Fruit fly (Drosophila melanogaster) whole organism, pupa: ENCODE measurements around the gene CG5828.
A peak's percentile ranks its signal among the peaks of the same experiment; 100 is the strongest.

Experiments used
- CG10348 ChIP-seq: fragments of 200-800 bp; sonication (Bioruptor generic); IDR thresholded peaks from 2 replicates; pipeline ENCODE4 v1.3.6; 2022; ENCODE audit warnings: missing biosample characterization, missing genetic modification characterization
- CG12605 ChIP-seq: fragments of 200-800 bp; sonication (Bioruptor generic); IDR thresholded peaks from 2 replicates; pipeline ENCODE4 v1.3.6; 2022; ENCODE audit warnings: missing biosample characterization, missing genetic modification characterization
- CG13204 ChIP-seq: fragments of 200-800 bp; sonication (Bioruptor generic); optimal IDR thresholded peaks from 2 replicates; lab custom pipeline; 2018; ENCODE audit warnings: missing biosample characterization, mild to moderate bottlenecking, missing genetic modification characterization, moderate library complexity
- CG14655 ChIP-seq: fragments of 200-800 bp; sonication (Bioruptor generic); optimal IDR thresholded peaks from 3 replicates; lab custom pipeline; 2017; ENCODE audit warnings: mild to moderate bottlenecking, missing biosample characterization, missing genetic modification reagents, missing genetic modification characterization
- CG15710 ChIP-seq: fragments of 200-800 bp; sonication (Bioruptor generic); optimal IDR thresholded peaks from 2 replicates; lab custom pipeline; 2018; ENCODE audit warnings: missing biosample characterization, mild to moderate bottlenecking, missing genetic modification characterization, moderate library complexity
- CG17806 ChIP-seq: fragments of 200-800 bp; sonication (Bioruptor generic); optimal IDR thresholded peaks from 2 replicates; lab custom pipeline; 2018; ENCODE audit warnings: missing biosample characterization, mild to moderate bottlenecking, missing genetic modification characterization, moderate library complexity
- CG32121 ChIP-seq: fragments of 200-800 bp; sonication (Bioruptor generic); IDR thresholded peaks from 2 replicates; pipeline ENCODE4 v1.3.6; 2022; ENCODE audit warnings: missing biosample characterization, missing genetic modification characterization
- CG34367 ChIP-seq: fragments of 200-800 bp; sonication (Bioruptor generic); optimal IDR thresholded peaks from 2 replicates; lab custom pipeline; 2018; ENCODE audit warnings: missing biosample characterization, mild to moderate bottlenecking, missing genetic modification characterization
- CG4496 ChIP-seq: fragments of 200-800 bp; sonication (Bioruptor generic); IDR thresholded peaks from 3 replicates; pipeline ENCODE4 v1.3.6; 2022; ENCODE audit warnings: missing biosample characterization, missing genetic modification characterization
- CG8159 ChIP-seq: fragments of 200-800 bp; sonication (Bioruptor generic); optimal IDR thresholded peaks from 3 replicates; lab custom pipeline; 2018; ENCODE audit warnings: missing biosample characterization, mild to moderate bottlenecking, missing genetic modification characterization, moderate library complexity
- CG8301 ChIP-seq: fragments of 200-800 bp; sonication (Bioruptor generic); optimal IDR thresholded peaks from 2 replicates; lab custom pipeline; 2018; ENCODE audit warnings: missing biosample characterization, mild to moderate bottlenecking, missing genetic modification characterization
- CG9948 ChIP-seq: fragments of 200-800 bp; sonication (Bioruptor generic); optimal IDR thresholded peaks from 2 replicates; lab custom pipeline; 2018; ENCODE audit warnings: missing biosample characterization, mild to moderate bottlenecking, missing genetic modification characterization, moderate library complexity
- D1 ChIP-seq: fragments of 200-800 bp; sonication (Bioruptor generic); optimal IDR thresholded peaks from 2 replicates; lab custom pipeline; 2018; ENCODE audit warnings: missing biosample characterization, mild to moderate bottlenecking, missing genetic modification characterization, moderate library complexity
- EcR ChIP-seq: fragments of 200-800 bp; sonication (Bioruptor generic); optimal IDR thresholded peaks from 3 replicates; lab custom pipeline; 2019; ENCODE audit warnings: missing biosample characterization, missing genetic modification characterization, mild to moderate bottlenecking, moderate library complexity, missing genetic modification reagents
- Ets98B ChIP-seq: fragments of 200-800 bp; sonication (Bioruptor generic); IDR thresholded peaks from 2 replicates; pipeline ENCODE4 v1.3.6; 2022; ENCODE audit warnings: missing biosample characterization, missing genetic modification characterization
- Pif1A ChIP-seq: fragments of 200-800 bp; sonication (Bioruptor generic); optimal IDR thresholded peaks from 3 replicates; lab custom pipeline; 2016; ENCODE audit warnings: missing biosample characterization, missing genetic modification characterization
- Pif1B ChIP-seq: fragments of 200-800 bp; sonication (Bioruptor generic); optimal IDR thresholded peaks from 3 replicates; lab custom pipeline; 2016; ENCODE audit warnings: missing biosample characterization, missing genetic modification characterization
- Snoo ChIP-seq: fragments of 200-800 bp; sonication (Bioruptor generic); optimal IDR thresholded peaks from 3 replicates; lab custom pipeline; 2017; ENCODE audit warnings: missing biosample characterization, mild to moderate bottlenecking, missing genetic modification characterization, inconsistent platforms
- fd96Ca ChIP-seq: fragments of 200-800 bp; sonication (Bioruptor generic); IDR thresholded peaks from 3 replicates; pipeline ENCODE4 v1.3.6; 2022; ENCODE audit warnings: missing biosample characterization, missing genetic modification characterization
- gl ChIP-seq: fragments of 200-800 bp; sonication (Bioruptor generic); optimal IDR thresholded peaks from 2 replicates; lab custom pipeline; 2018; ENCODE audit warnings: missing biosample characterization, mild to moderate bottlenecking, missing genetic modification characterization
- rn ChIP-seq: fragments of 200-800 bp; sonication (Bioruptor generic); IDR thresholded peaks from 2 replicates; pipeline ENCODE4 v1.3.6; 2022; ENCODE audit warnings: missing biosample characterization, missing genetic modification characterization

Gene CG5828

dm6 chr2L:5060515-5060914 is 33.3 kb upstream of the CG5828 start, which contains the start of gene qtc:
TSS of gene qtc (plus strand) at chr2L:5060815.
- TF ChIP-seq CG15710 (tag; lab: Kevin White, UChicago) (no peak), rn (no peak), D1 (tag; lab: Kevin White, UChicago) (no peak), EcR (GFP tag; lab: Kevin White, UChicago) (no peak), Snoo (tag; lab: Kevin White, UChicago) (no peak), CG8159 (tag; lab: Kevin White, UChicago) (no peak), CG10348 (GFP tag; lab: Robert Waterston, UW) (no peak), CG34367 (tag; lab: Kevin White, UChicago) (no peak), Ets98B (GFP tag; lab: Robert Waterston, UW) (no peak), CG8301 (tag; lab: Kevin White, UChicago) (no peak), Pif1B (GFP tag; lab: Kevin White, UChicago) (no peak)
- TF ChIP-seq, all 21 proteins: peak for 0

DNA sequence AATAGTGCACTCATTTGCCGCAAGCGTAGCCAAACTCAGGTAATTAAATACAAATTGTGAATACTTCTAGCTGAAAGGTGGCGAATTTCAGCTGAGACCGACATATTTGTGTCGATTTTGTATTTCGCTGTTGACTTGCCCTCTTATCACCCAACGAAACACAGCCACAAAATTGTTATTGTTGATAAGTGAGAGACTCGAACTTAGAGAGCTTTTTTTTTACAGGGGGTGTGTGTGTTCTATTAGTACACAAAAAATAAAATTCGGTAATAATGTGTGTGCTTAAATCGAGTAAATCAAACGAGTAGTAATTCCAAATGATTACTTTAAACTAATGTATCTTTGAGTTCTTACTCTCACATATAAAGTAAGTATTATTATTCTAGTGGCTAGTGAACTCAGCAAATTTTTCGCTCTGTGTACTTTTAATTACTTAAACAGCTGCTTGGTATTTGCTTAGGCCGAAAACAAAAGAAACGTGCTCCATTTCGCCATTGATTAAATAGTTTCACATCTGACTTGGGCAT is 32.8 kb upstream of the CG5828 start:
- TF ChIP-seq Ets98B (GFP tag; lab: Robert Waterston, UW) = 0 out of 2 replicates have a peak, but pooled peaks have one; percentile 15
- TF ChIP-seq CG32121 = no peak
- 0 out of 3 replicates have a peak, but pooled peaks have one; percentile 34 for TF ChIP-seq CG4496 (GFP tag; lab: Robert Waterston, UW)
- TF ChIP-seq D1 (tag; lab: Kevin White, UChicago) = no peak

DNA sequence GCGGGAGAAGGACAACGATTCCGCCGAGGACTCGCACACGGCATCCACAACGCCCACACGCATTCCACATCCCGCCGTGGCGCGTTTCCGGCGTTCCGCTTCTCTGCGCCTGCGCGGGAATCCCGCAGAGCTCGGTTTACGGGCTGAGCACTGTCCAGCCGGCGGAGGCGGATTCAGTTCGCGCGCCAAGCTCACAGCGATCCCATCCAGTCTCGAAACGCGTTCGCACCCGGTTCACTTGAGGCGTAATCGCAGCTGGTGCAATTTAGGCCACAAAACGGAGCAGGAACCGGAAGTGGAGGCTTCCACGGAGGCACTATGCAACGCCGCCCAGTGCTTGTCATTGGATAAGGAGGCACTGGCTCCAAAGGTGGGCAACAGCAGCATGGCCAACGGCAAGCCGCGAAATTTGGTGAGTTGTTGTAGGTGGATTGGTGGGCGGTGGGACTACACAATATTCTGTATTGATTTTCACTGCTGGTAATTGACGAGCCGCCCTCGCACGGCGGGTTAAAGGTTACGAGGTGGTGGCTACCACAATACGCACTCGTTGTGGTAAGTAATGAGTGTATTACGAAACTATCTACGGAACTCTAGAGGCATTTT is 30.9 kb upstream of the CG5828 start:
- no peak for TF ChIP-seq Pif1A (GFP tag; lab: Kevin White, UChicago)
- 0 out of 2 replicates have a peak, but pooled peaks have one; percentile 9 for TF ChIP-seq CG32121

DNA sequence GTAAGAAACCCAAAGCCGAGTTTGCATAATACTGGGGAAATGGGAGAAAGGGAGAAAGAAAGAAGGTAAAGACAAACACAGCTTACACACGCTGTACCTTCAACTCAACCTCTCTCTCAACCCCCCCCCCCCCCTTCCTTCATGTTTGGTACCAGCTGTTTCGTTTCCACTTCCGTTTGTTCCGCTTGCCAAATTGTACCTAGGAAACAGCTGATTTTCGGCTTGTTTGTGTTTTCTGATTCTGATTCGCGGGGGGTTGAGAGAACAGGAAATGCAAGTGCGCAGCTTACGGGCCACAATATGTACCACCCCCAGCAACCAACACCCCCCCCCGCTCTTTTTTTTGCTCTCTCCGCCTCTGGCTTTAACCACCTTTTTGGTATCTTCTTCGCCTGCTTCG is 29.8 kb upstream of the CG5828 start:
- TF ChIP-seq Pif1A (GFP tag; lab: Kevin White, UChicago) (no peak), CG9948 (tag; lab: Kevin White, UChicago) (no peak), EcR (GFP tag; lab: Kevin White, UChicago) (no peak), Snoo (tag; lab: Kevin White, UChicago) (no peak), gl (tag; lab: Kevin White, UChicago) (no peak), CG8301 (tag; lab: Kevin White, UChicago) (no peak)

DNA sequence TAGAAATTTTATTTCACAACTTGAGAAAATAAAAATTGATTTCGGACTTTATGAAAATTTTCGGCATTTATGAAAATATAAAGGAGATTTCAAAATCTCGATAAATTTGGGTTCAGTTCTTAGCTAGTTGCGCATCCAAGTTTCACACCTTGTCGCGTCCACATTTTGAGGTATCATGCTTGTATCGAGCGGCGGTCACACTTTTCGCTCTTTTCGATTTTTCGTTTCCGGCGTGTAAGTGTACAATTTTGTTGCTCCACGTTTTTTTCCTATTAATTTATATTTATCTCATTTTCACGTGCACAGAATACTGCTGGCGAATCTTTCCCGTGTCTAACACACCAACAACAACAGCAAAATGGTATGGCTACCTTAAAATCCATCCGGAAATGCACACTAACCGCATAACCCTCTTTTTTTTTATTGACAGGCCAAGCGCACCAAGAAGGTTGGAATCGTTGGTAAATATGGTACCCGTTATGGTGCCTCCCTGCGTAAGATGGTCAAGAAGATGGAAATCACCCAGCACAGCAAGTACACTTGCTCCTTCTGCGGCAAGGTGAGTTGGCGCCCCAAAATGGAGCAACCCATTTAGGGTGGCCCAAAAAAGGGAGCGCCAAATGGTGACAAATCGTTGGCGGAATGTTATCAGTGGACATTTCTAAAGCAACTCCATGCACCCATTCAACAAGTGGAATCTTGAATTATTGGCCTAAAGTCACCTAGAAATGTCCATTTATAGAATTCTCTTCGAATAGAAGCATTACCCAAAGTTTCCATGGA is 22.8 kb upstream of the CG5828 start, which contains the start of gene RpL37A:
RpL37A (plus strand) TSS at position 161 of the 783 bp plus-strand sequence.
- TF ChIP-seq CG10348 (GFP tag; lab: Robert Waterston, UW) (no peak), CG13204 (GFP tag; lab: Kevin White, UChicago) (no peak), CG8159 (tag; lab: Kevin White, UChicago) (peak; percentile 91), fd96Ca (GFP tag; lab: Robert Waterston, UW) (no peak; the same call in 2 of the 3 replicates), CG17806 (tag; lab: Kevin White, UChicago) (peak; percentile 32), CG4496 (GFP tag; lab: Robert Waterston, UW) (peak; percentile 84), gl (tag; lab: Kevin White, UChicago) (peak; percentile 62), rn (no peak), CG8301 (tag; lab: Kevin White, UChicago) (no peak), CG15710 (tag; lab: Kevin White, UChicago) (peak; percentile 16), Ets98B (GFP tag; lab: Robert Waterston, UW) (peak; percentile 60), CG32121 (no peak; the same call in 1 of the 2 replicates), Snoo (tag; lab: Kevin White, UChicago) (peak; percentile 83), CG9948 (tag; lab: Kevin White, UChicago) (no peak), CG14655 (GFP tag; lab: Kevin White, UChicago) (no peak), EcR (GFP tag; lab: Kevin White, UChicago) (no peak), Pif1B (GFP tag; lab: Kevin White, UChicago) (no peak), CG12605 (GFP tag; lab: Robert Waterston, UW) (peak; percentile 58), Pif1A (GFP tag; lab: Kevin White, UChicago) (peak; percentile 74), D1 (tag; lab: Kevin White, UChicago) (peak; percentile 50), CG34367 (tag; lab: Kevin White, UChicago) (peak; percentile 59)

DNA sequence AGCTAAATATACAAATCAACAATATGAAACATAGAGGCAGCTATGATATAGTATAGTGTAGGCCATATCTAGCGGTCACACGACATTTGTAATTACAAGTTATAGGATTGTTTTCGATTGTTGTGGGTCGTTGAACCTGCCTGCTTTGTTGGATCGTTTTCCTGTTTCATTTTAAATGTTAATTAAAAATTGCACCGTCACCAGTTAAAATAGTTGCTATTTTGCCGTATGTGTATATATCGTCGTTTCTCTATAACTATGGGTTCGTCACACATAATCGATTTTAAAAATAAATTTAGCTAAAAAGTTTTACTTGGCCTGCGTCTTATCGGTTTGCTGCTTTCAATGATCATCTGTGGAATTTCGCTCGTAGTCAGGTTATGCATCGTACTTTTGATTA is 21.4 kb upstream of the CG5828 start:
- no peak for TF ChIP-seq fd96Ca (GFP tag; lab: Robert Waterston, UW)
- TF ChIP-seq D1 (tag; lab: Kevin White, UChicago) = no peak
- TF ChIP-seq CG13204 (GFP tag; lab: Kevin White, UChicago) = no peak
- TF ChIP-seq CG14655 (GFP tag; lab: Kevin White, UChicago) = no peak
- TF ChIP-seq EcR (GFP tag; lab: Kevin White, UChicago) = peak; percentile 34
- no peak for TF ChIP-seq gl (tag; lab: Kevin White, UChicago)
